2 fruit fly cellular contexts compared by ENCODE assay signal in genomic region chrX:6998492-6998852, dm6.
A peak's percentile ranks its signal among the peaks of the same experiment; 100 is the strongest.
TF ChIP-seq lines count a peak whose summit lies in the region.

Inx2 (plus strand) TSS chrX:6998672.

TF ChIP-seq in whole organism, embryonic, 481 proteins besides CTCF, POLR2A, EP300 and RAD21 (continued from another document and continues in another):
- no peak for TF ChIP-seq hkb (optimal IDR thresholded peaks at IDR 0.05; lab: Kevin White, UChicago)
- TF ChIP-seq hkb (GFP tag; IDR thresholded peaks at IDR 0.05; lab: Robert Waterston, UW), result peak; percentile 48
- TF ChIP-seq dysf (GFP tag; IDR thresholded peaks at IDR 0.05; lab: Robert Waterston, UW), result peak; percentile 26; the same call in 1 of the 3 replicates
- peak; percentile 66 for TF ChIP-seq Hey (tag; optimal IDR thresholded peaks at IDR 0.05; lab: Kevin White, UChicago)
- TF ChIP-seq Doc2 (GFP tag; IDR thresholded peaks at IDR 0.05; lab: Robert Waterston, UW), result no peak
- peak; percentile 88 to 94 for TF ChIP-seq Trl (optimal IDR thresholded peaks at IDR 0.05; lab: Kevin White, UChicago)
- TF ChIP-seq Trl (GFP tag; optimal IDR thresholded peaks at IDR 0.05; lab: Kevin White, UChicago), result peak; percentile 57
- TF ChIP-seq Hr51 (GFP tag; optimal IDR thresholded peaks at IDR 0.05; lab: Kevin White, UChicago), result peak in 1 of 2 experiments; percentile 26
- TF ChIP-seq vnd (GFP tag; IDR thresholded peaks at IDR 0.05; lab: Robert Waterston, UW; ENCODE audit: partially characterized antibody), result peak; percentile 41; the same call in 1 of the 3 replicates
- peak; percentile 30 for TF ChIP-seq Hmr (GFP tag; optimal IDR thresholded peaks at IDR 0.05; lab: Kevin White, UChicago)
- TF ChIP-seq CG10462 (GFP tag; optimal IDR thresholded peaks at IDR 0.05; lab: Kevin White, UChicago), result no peak
- peak; percentile 74 for TF ChIP-seq kah (GFP tag; optimal IDR thresholded peaks at IDR 0.05; lab: Kevin White, UChicago)
- peak; percentile 0 for TF ChIP-seq YL-1 (GFP tag; optimal IDR thresholded peaks at IDR 0.05; lab: Kevin White, UChicago)
- TF ChIP-seq oc (tag; optimal IDR thresholded peaks at IDR 0.05; lab: Kevin White, UChicago), result peak; percentile 59
- TF ChIP-seq NC2α (GFP tag; optimal IDR thresholded peaks at IDR 0.05; lab: Kevin White, UChicago), result peak; percentile 1
- TF ChIP-seq CG4282 (GFP tag; optimal IDR thresholded peaks at IDR 0.05; lab: Kevin White, UChicago), result no peak
- peak; percentile 15 for TF ChIP-seq Side (GFP tag; optimal IDR thresholded peaks at IDR 0.05; lab: Kevin White, UChicago)
- peak; percentile 18 for TF ChIP-seq ac (GFP tag; optimal IDR thresholded peaks at IDR 0.05; lab: Kevin White, UChicago)
- no peak for TF ChIP-seq CG31388 (GFP tag; optimal IDR thresholded peaks at IDR 0.05; lab: Kevin White, UChicago)
- TF ChIP-seq otp (GFP tag; IDR thresholded peaks at IDR 0.05; lab: Robert Waterston, UW), result 0 out of 3 replicates have a peak, but pooled peaks have one; percentile 52
- peak; percentile 35 for TF ChIP-seq CG12219 (GFP tag; optimal IDR thresholded peaks at IDR 0.05; lab: Kevin White, UChicago)
- no peak for TF ChIP-seq CG3065 (GFP tag; optimal IDR thresholded peaks at IDR 0.05; lab: Kevin White, UChicago)
- no peak for TF ChIP-seq Neu2 (GFP tag; optimal IDR thresholded peaks at IDR 0.05; lab: Kevin White, UChicago; ENCODE audit: borderline replicate concordance)
- peak; percentile 77 for TF ChIP-seq nom (GFP tag; optimal IDR thresholded peaks at IDR 0.05; lab: Kevin White, UChicago)
- TF ChIP-seq esg (GFP tag; conservative IDR thresholded peaks at IDR 0.05; lab: Robert Waterston, UW), result no peak
- peak; percentile 90 for TF ChIP-seq pros (GFP tag; optimal IDR thresholded peaks at IDR 0.05; lab: Kevin White, UChicago)
- TF ChIP-seq ewg (GFP tag; optimal IDR thresholded peaks at IDR 0.05; lab: Kevin White, UChicago), result peak; percentile 21
- TF ChIP-seq CG11398 (GFP tag; optimal IDR thresholded peaks at IDR 0.05; lab: Kevin White, UChicago), result peak; percentile 10
- no peak for TF ChIP-seq CG32772 (GFP tag; IDR thresholded peaks at IDR 0.05; lab: Robert Waterston, UW)
- peak; percentile 75 for TF ChIP-seq CG13894 (tag; optimal IDR thresholded peaks at IDR 0.05; lab: Kevin White, UChicago)
- TF ChIP-seq CG10209 (GFP tag; optimal IDR thresholded peaks at IDR 0.05; lab: Kevin White, UChicago), result peak; percentile 43
- TF ChIP-seq vvl (GFP tag; IDR thresholded peaks at IDR 0.05; lab: Robert Waterston, UW), result peak; percentile 58; the same call in 1 of the 2 replicates
- TF ChIP-seq Scr (GFP tag; IDR thresholded peaks at IDR 0.05; lab: Robert Waterston, UW; ENCODE audit: partially characterized antibody), result peak; percentile 26
- peak; percentile 22; the same call in 1 of the 3 replicates for TF ChIP-seq row (GFP tag; IDR thresholded peaks at IDR 0.05; lab: Robert Waterston, UW)
- TF ChIP-seq Poxn (GFP tag; IDR thresholded peaks at IDR 0.05; lab: Robert Waterston, UW), result no peak
- no peak for TF ChIP-seq CG2678 (tag; optimal IDR thresholded peaks at IDR 0.05; lab: Kevin White, UChicago)
- no peak for TF ChIP-seq CG8290 (GFP tag; optimal IDR thresholded peaks at IDR 0.05; lab: Kevin White, UChicago)
- TF ChIP-seq CG8290 (tag; optimal IDR thresholded peaks at IDR 0.05; lab: Kevin White, UChicago), result peak in 1 of 2 experiments; percentile 83
- no peak for TF ChIP-seq Ssrp (tag; optimal IDR thresholded peaks at IDR 0.05; lab: Kevin White, UChicago)
- TF ChIP-seq sug (tag; optimal IDR thresholded peaks at IDR 0.05; lab: Kevin White, UChicago), result peak; percentile 88
- no peak for TF ChIP-seq jumu (GFP tag; optimal IDR thresholded peaks at IDR 0.05; lab: Kevin White, UChicago)
- peak; percentile 31 for TF ChIP-seq CG15479 (GFP tag; optimal IDR thresholded peaks at IDR 0.05; lab: Kevin White, UChicago)
- peak; percentile 18 for TF ChIP-seq abd-A (tag; optimal IDR thresholded peaks at IDR 0.05; lab: Kevin White, UChicago)
- peak; percentile 65 for TF ChIP-seq kni (GFP tag; optimal IDR thresholded peaks at IDR 0.05; lab: Kevin White, UChicago)
- no peak for TF ChIP-seq Usf (GFP tag; optimal IDR thresholded peaks at IDR 0.05; lab: Kevin White, UChicago)
- TF ChIP-seq pfk (GFP tag; optimal IDR thresholded peaks at IDR 0.05; lab: Kevin White, UChicago), result peak; percentile 98
- TF ChIP-seq lbe (GFP tag; optimal IDR thresholded peaks at IDR 0.05; lab: Kevin White, UChicago), result peak; percentile 39
- peak; percentile 44 for TF ChIP-seq CG15269 (tag; optimal IDR thresholded peaks at IDR 0.05; lab: Kevin White, UChicago)
- no peak for TF ChIP-seq CG2202 (tag; optimal IDR thresholded peaks at IDR 0.05; lab: Kevin White, UChicago)
- TF ChIP-seq Adf1 (GFP tag; IDR thresholded peaks at IDR 0.05; lab: Robert Waterston, UW), result peak; percentile 82
- no peak for TF ChIP-seq CG7271 (tag; optimal IDR thresholded peaks at IDR 0.05; lab: Kevin White, UChicago)
- 0 out of 2 replicates have a peak, but pooled peaks have one; percentile 15 for TF ChIP-seq HLH3B (GFP tag; IDR thresholded peaks at IDR 0.05; lab: Robert Waterston, UW)
- TF ChIP-seq gsb-n (tag; optimal IDR thresholded peaks at IDR 0.05; lab: Kevin White, UChicago), result peak; percentile 10
- no peak for TF ChIP-seq CG6175 (GFP tag; IDR thresholded peaks at IDR 0.05; lab: Robert Waterston, UW)
- peak; percentile 53 for TF ChIP-seq CG17829 (tag; optimal IDR thresholded peaks at IDR 0.05; lab: Kevin White, UChicago)
- peak; percentile 67 for TF ChIP-seq bbx (GFP tag; IDR thresholded peaks at IDR 0.05; lab: Robert Waterston, UW; ENCODE audit: partially characterized antibody)
- TF ChIP-seq Ptx1 (GFP tag; IDR thresholded peaks at IDR 0.05; lab: Robert Waterston, UW), result 0 out of 2 replicates have a peak, but pooled peaks have one; percentile 11
- TF ChIP-seq wek (GFP tag; optimal IDR thresholded peaks at IDR 0.05; lab: Kevin White, UChicago), result peak; percentile 49
- peak; percentile 71; the same call in 2 of the 3 replicates for TF ChIP-seq CG34422 (GFP tag; IDR thresholded peaks at IDR 0.05; lab: Robert Waterston, UW)
- TF ChIP-seq CG1602 (GFP tag; optimal IDR thresholded peaks at IDR 0.05; lab: Kevin White, UChicago), result no peak
- peak; percentile 43; the same call in 1 of the 2 replicates for TF ChIP-seq Rfx (GFP tag; IDR thresholded peaks at IDR 0.05; lab: Robert Waterston, UW)
- no peak for TF ChIP-seq ATbp (GFP tag; optimal IDR thresholded peaks at IDR 0.05; lab: Kevin White, UChicago)
- no peak for TF ChIP-seq lmd (GFP tag; IDR thresholded peaks at IDR 0.05; lab: Robert Waterston, UW)
- peak; percentile 38 for TF ChIP-seq CG3281 (GFP tag; optimal IDR thresholded peaks at IDR 0.05; lab: Kevin White, UChicago)

TF ChIP-seq in whole organism, prepupa, 60 proteins besides CTCF, POLR2A, EP300 and RAD21 (continued from another document):
- TF ChIP-seq net (GFP tag; optimal IDR thresholded peaks at IDR 0.05; lab: Kevin White, UChicago), result no peak
- TF ChIP-seq topi (GFP tag; optimal IDR thresholded peaks at IDR 0.05; lab: Kevin White, UChicago), result no peak
- peak; percentile 39 for TF ChIP-seq dsx (GFP tag; optimal IDR thresholded peaks at IDR 0.05; lab: Kevin White, UChicago; ENCODE audit: poor library complexity, severe bottlenecking)
- TF ChIP-seq CG3919 (GFP tag; optimal IDR thresholded peaks at IDR 0.05; lab: Kevin White, UChicago), result peak; percentile 13
- TF ChIP-seq CG6792 (GFP tag; optimal IDR thresholded peaks at IDR 0.05; lab: Kevin White, UChicago), result no peak
- TF ChIP-seq CG6276 (GFP tag; optimal IDR thresholded peaks at IDR 0.05; lab: Kevin White, UChicago), result peak; percentile 5
- no peak for TF ChIP-seq Ets21C (GFP tag; optimal IDR thresholded peaks at IDR 0.05; lab: Kevin White, UChicago)
- 0 out of 2 replicates have a peak, but pooled peaks have one; percentile 8 for TF ChIP-seq Gug (GFP tag; IDR thresholded peaks at IDR 0.05; lab: Robert Waterston, UW)
- TF ChIP-seq CG6854 (GFP tag; optimal IDR thresholded peaks at IDR 0.05; lab: Kevin White, UChicago), result peak; percentile 79
- TF ChIP-seq esn (GFP tag; optimal IDR thresholded peaks at IDR 0.05; lab: Kevin White, UChicago), result no peak
- TF ChIP-seq OdsH (GFP tag; optimal IDR thresholded peaks at IDR 0.05; lab: Kevin White, UChicago), result no peak
- TF ChIP-seq CG8319 (GFP tag; optimal IDR thresholded peaks at IDR 0.05; lab: Kevin White, UChicago), result no peak
- TF ChIP-seq CG9139 (GFP tag; optimal IDR thresholded peaks at IDR 0.05; lab: Kevin White, UChicago), result peak; percentile 42
- TF ChIP-seq CG11762 (GFP tag; optimal IDR thresholded peaks at IDR 0.05; lab: Kevin White, UChicago; ENCODE audit: insufficient read depth), result no peak
- no peak for TF ChIP-seq Hr39 (GFP tag; optimal IDR thresholded peaks at IDR 0.05; lab: Kevin White, UChicago)
- TF ChIP-seq Blimp-1 (GFP tag; optimal IDR thresholded peaks at IDR 0.05; lab: Kevin White, UChicago), result no peak
- peak; percentile 71 for TF ChIP-seq CG8119 (GFP tag; IDR thresholded peaks at IDR 0.05; lab: Robert Waterston, UW)
- TF ChIP-seq ss (GFP tag; optimal IDR thresholded peaks at IDR 0.05; lab: Kevin White, UChicago), result peak; percentile 25 to 29
- no peak for TF ChIP-seq CG31627 (GFP tag; optimal IDR thresholded peaks at IDR 0.05; lab: Kevin White, UChicago)
- TF ChIP-seq CG3032 (tag; optimal IDR thresholded peaks at IDR 0.05; lab: Kevin White, UChicago), result no peak
- no peak for TF ChIP-seq Eip93F (GFP tag; optimal IDR thresholded peaks at IDR 0.05; lab: Kevin White, UChicago)
- no peak for TF ChIP-seq spab (GFP tag; optimal IDR thresholded peaks at IDR 0.05; lab: Kevin White, UChicago)
- TF ChIP-seq CG7368 (GFP tag; optimal IDR thresholded peaks at IDR 0.05; lab: Kevin White, UChicago), result no peak
- TF ChIP-seq CG8632 (GFP tag; optimal IDR thresholded peaks at IDR 0.05; lab: Kevin White, UChicago), result no peak
- no peak for TF ChIP-seq CG11902 (GFP tag; optimal IDR thresholded peaks at IDR 0.05; lab: Kevin White, UChicago)
- TF ChIP-seq cyc (GFP tag; optimal IDR thresholded peaks at IDR 0.05; lab: Kevin White, UChicago), result no peak
- peak; percentile 74; the same call in 2 of the 3 replicates for TF ChIP-seq CG6163 (GFP tag; IDR thresholded peaks at IDR 0.05; lab: Robert Waterston, UW)
- peak; percentile 32 for TF ChIP-seq Eip78C (GFP tag; lab: Kevin White, UChicago)
- TF ChIP-seq CG16779 (tag; optimal IDR thresholded peaks at IDR 0.05; lab: Kevin White, UChicago), result no peak
- no peak for TF ChIP-seq Sox15 (GFP tag; optimal IDR thresholded peaks at IDR 0.05; lab: Kevin White, UChicago)
- no peak for TF ChIP-seq salr (GFP tag; optimal IDR thresholded peaks at IDR 0.05; lab: Kevin White, UChicago)
